Worm (Caenorhabditis elegans) whole organism, early embryonic: ENCODE measurements around the gene Y82E9BR.10.

Source experiments
- B0310.2 ChIP-seq: sonication (generic microtip); optimal IDR thresholded peaks from 2 replicates; lab custom pipeline; 2016; ENCODE audit warnings: mild to moderate bottlenecking, missing genetic modification characterization, missing compliant biosample characterization
- F13C5.2 ChIP-seq: sonication (generic microtip); optimal IDR thresholded peaks from 2 replicates; lab custom pipeline; 2017; ENCODE audit warnings: mild to moderate bottlenecking, missing genetic modification characterization, inconsistent platforms, missing compliant biosample characterization
- aly-1 ChIP-seq: sonication (generic microtip); optimal IDR thresholded peaks from 2 replicates; lab custom pipeline; 2016; ENCODE audit warnings: missing genetic modification characterization, missing compliant biosample characterization
- ama-1 ChIP-seq: fragments of 150-350 bp; optimal IDR thresholded peaks from 2 replicates; lab custom pipeline; 2014
- ceh-13 ChIP-seq: fragments of 200-800 bp; sonication (Bioruptor generic); optimal IDR thresholded peaks from 2 replicates; lab custom pipeline; 2018; ENCODE audit warnings: mild to moderate bottlenecking, missing genetic modification characterization, missing compliant biosample characterization
- ceh-36 ChIP-seq: sonication (generic microtip); optimal IDR thresholded peaks from 2 replicates; lab custom pipeline; 2016; ENCODE audit warnings: missing genetic modification characterization, inconsistent platforms, missing compliant biosample characterization
- ets-7 ChIP-seq: sonication (generic microtip); optimal IDR thresholded peaks from 2 replicates; lab custom pipeline; 2016; ENCODE audit warnings: missing genotype, missing genetic modification characterization, missing compliant biosample characterization
- flt-1 ChIP-seq: fragments of 200-800 bp; sonication (Bioruptor generic); IDR thresholded peaks from 2 replicates; pipeline ENCODE4 v1.3.6; 2022; ENCODE audit warnings: missing genetic modification characterization, missing compliant biosample characterization
- scrt-1 ChIP-seq: fragments of 200-800 bp; sonication (Bioruptor generic); IDR thresholded peaks from 2 replicates; pipeline ENCODE4 v1.3.6; 2022; ENCODE audit warnings: missing genetic modification characterization, missing compliant biosample characterization
- sea-1 ChIP-seq: fragments of 200-800 bp; sonication (Bioruptor generic); conservative IDR thresholded peaks from 2 replicates; pipeline ENCODE4 v1.3.6; 2022; ENCODE audit warnings: missing genetic modification characterization, missing compliant biosample characterization
- tbx-11 ChIP-seq: fragments of 200-800 bp; sonication (Bioruptor generic); IDR thresholded peaks from 2 replicates; pipeline ENCODE4 v1.3.6; 2022; ENCODE audit warnings: missing genetic modification characterization, missing compliant biosample characterization
- tbx-37 ChIP-seq: fragments of 200-800 bp; sonication (Bioruptor generic); conservative IDR thresholded peaks from 2 replicates; pipeline ENCODE4 v1.3.6; 2022; ENCODE audit warnings: missing genetic modification reagents, missing genetic modification characterization, missing compliant biosample characterization
- tra-4 ChIP-seq: sonication (generic microtip); optimal IDR thresholded peaks from 2 replicates; lab custom pipeline; 2017; ENCODE audit warnings: missing genetic modification characterization, missing compliant biosample characterization

DNA sequence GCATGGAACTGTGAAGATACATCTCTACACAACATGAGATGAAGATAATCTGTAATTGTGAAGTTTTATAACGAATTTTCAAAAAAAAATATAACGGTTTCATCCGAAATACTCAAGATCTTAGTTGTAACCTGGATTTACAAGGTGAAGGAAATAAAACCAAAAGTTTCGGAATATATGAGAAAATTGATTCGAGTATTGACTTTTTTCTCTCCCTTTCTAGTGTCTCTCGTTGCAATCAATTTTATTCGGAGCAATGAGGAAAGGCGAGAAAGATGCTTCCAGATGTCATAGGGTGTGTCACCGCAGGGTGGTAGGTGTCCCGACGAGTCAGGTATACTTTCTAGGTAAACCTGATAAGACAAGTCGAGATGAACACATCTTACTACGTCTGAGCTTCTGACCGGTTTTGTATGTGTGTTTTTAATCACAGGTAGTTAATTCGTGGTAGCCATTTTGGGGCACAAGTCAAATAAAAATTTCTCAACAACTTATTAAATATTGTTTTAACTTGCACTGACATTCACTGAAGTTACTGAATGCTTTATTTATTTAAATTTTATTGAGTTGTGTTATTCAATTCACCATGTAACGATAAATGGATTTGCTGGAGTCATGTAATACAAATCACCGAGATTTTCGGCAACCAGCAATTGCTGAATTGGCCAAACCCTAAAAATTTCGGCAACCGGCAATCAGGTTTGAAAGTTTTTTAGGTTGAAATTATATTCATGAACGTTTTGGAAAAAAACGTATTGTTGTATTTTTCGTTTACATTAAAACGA is 13.1 kb upstream of the Y82E9BR.10 start, which contains the start of gene pals-20:
- TF ChIP-seq aly-1 (tag; lab: Kevin White, UChicago) (no peak), sea-1 (GFP tag; lab: Robert Waterston, UW) (no peak), tra-4 (tag; lab: Kevin White, UChicago) (no peak), B0310.2 (tag; lab: Kevin White, UChicago) (no peak), scrt-1 (GFP tag; lab: Robert Waterston, UW) (no peak), ama-1 (lab: Kevin White, UChicago) (no peak), F13C5.2 (tag; lab: Kevin White, UChicago) (no peak), ceh-36 (tag; lab: Kevin White, UChicago) (no peak), flt-1 (GFP tag; lab: Robert Waterston, UW) (no peak), ets-7 (no peak), tbx-37 (GFP tag; lab: Robert Waterston, UW) (no peak), tbx-11 (GFP tag; lab: Robert Waterston, UW) (no peak), ceh-13 (GFP tag; lab: Kevin White, UChicago) (no peak)
